Fruit fly (Drosophila melanogaster) S2 (cell line): ENCODE data around the gene E2f2.

Experiments
- CG8478 ChIP-seq: fragments of >200 bp; optimal IDR thresholded peaks from 2 replicates; lab custom pipeline; 2018
- CTCF ChIP-seq, 2 experiments: fragments of >200 bp; optimal IDR thresholded peaks; 2 replicates each; lab custom pipeline; 2018

E2f2 gene

dm6 chr2L:21156156-21157040, at the start of gene E2f2, which contains the start of gene Mpp6:
E2f2 (minus strand) TSS chr2L:21156749.
Mpp6 (plus strand) TSS chr2L:21156288.
- TF ChIP-seq CG8478, result no peak
- no peak for TF ChIP-seq CTCF (optimal IDR thresholded peaks at IDR 0.05; lab: Kevin White, UChicago)

dm6 chr2L:21206193-21206592, 49.6 kb upstream of the E2f2 start, which contains the start of gene clumsy:
clumsy (plus strand) TSS chr2L:21206493.
- TF ChIP-seq CG8478, result no peak
- TF ChIP-seq CTCF (optimal IDR thresholded peaks at IDR 0.05; lab: Kevin White, UChicago), result no peak

dm6 chr2L:21202702-21203101, 46.2 kb upstream of the E2f2 start, which contains the start of gene CG31988:
CG31988 (minus strand) TSS chr2L:21202802.
- TF ChIP-seq CTCF (optimal IDR thresholded peaks at IDR 0.05; lab: Kevin White, UChicago), result no peak
- TF ChIP-seq CG8478, result no peak

dm6 chr2L:21200275-21200674, 43.7 kb upstream of the E2f2 start, which contains the start of gene CG31624:
CG31624 (minus strand) TSS chr2L:21200375.
- TF ChIP-seq CTCF (optimal IDR thresholded peaks at IDR 0.05; lab: Kevin White, UChicago), result no peak
- TF ChIP-seq CG8478, result no peak

- TF ChIP-seq CTCF (optimal IDR thresholded peaks at IDR 0.05; lab: Kevin White, UChicago), result no peak
- no peak for TF ChIP-seq CG8478
Measured at dm6 chr2L:21198633-21199264, 42.2 kb upstream of the E2f2 start, which contains the start of gene Ret. Ret (minus strand) TSS chr2L:21198762.

- TF ChIP-seq CTCF (optimal IDR thresholded peaks at IDR 0.05; lab: Kevin White, UChicago) (no peak), CG8478 (no peak)
Measured at dm6 chr2L:21197178-21197577, 40.6 kb upstream of the E2f2 start.

dm6 chr2L:21196511-21196910, 40.0 kb upstream of the E2f2 start:
- TF ChIP-seq CG8478, result no peak
- TF ChIP-seq CTCF (optimal IDR thresholded peaks at IDR 0.05; lab: Kevin White, UChicago), result no peak

- TF ChIP-seq CG8478, result no peak
- no peak for TF ChIP-seq CTCF (optimal IDR thresholded peaks at IDR 0.05; lab: Kevin White, UChicago)
Measured at dm6 chr2L:21195331-21195730, 38.8 kb upstream of the E2f2 start.

- TF ChIP-seq CG8478 (no peak), CTCF (optimal IDR thresholded peaks at IDR 0.05; lab: Kevin White, UChicago) (no peak)
Measured at dm6 chr2L:21189273-21189781, 32.8 kb upstream of the E2f2 start.

- TF ChIP-seq CG8478 (no peak), CTCF (optimal IDR thresholded peaks at IDR 0.05; lab: Kevin White, UChicago) (no peak)
Measured at dm6 chr2L:21187753-21188152, 31.2 kb upstream of the E2f2 start.

- TF ChIP-seq CTCF (optimal IDR thresholded peaks at IDR 0.05; lab: Kevin White, UChicago), result no peak
- no peak for TF ChIP-seq CG8478
Measured at dm6 chr2L:21179615-21180031, 23.1 kb upstream of the E2f2 start, which contains the start of the genes bur and Mcm10. bur (minus strand) TSS chr2L:21179683. Mcm10 (plus strand) TSS chr2L:21179933.

- no peak for TF ChIP-seq CG8478
- TF ChIP-seq CTCF (optimal IDR thresholded peaks at IDR 0.05; lab: Kevin White, UChicago), result no peak
Measured at dm6 chr2L:21179217-21179520, 22.6 kb upstream of the E2f2 start.

- no peak for TF ChIP-seq CG8478
- TF ChIP-seq CTCF (optimal IDR thresholded peaks at IDR 0.05; lab: Kevin White, UChicago), result no peak
Measured at dm6 chr2L:21178436-21179216, 22.1 kb upstream of the E2f2 start.

dm6 chr2L:21172922-21173321, 16.4 kb upstream of the E2f2 start, which contains the start of gene CG31627:
CG31627 (plus strand) TSS chr2L:21173222.
- TF ChIP-seq CTCF (optimal IDR thresholded peaks at IDR 0.05; lab: Kevin White, UChicago), result no peak

- TF ChIP-seq CG8478, result no peak
- TF ChIP-seq CTCF (optimal IDR thresholded peaks at IDR 0.05; lab: Kevin White, UChicago), result no peak
Measured at dm6 chr2L:21169863-21170262, 13.3 kb upstream of the E2f2 start.
